Worm (Caenorhabditis elegans) whole organism, L4 larva: ENCODE data around the gene F53F4.11.

ENCODE experiments used
- ceh-62 ChIP-seq: sonication (generic microtip); optimal IDR thresholded peaks from 2 replicates; lab custom pipeline; 2017; ENCODE audit warnings: missing biosample characterization, missing genetic modification characterization
- dmd-6 ChIP-seq: fragments of 200-800 bp; sonication (Bioruptor generic); IDR thresholded peaks from 2 replicates; pipeline ENCODE4 v1.3.6; 2022; ENCODE audit warnings: missing genetic modification reagents, missing genetic modification characterization, missing compliant biosample characterization
- hif-1 ChIP-seq, 2 experiments: sonication (generic microtip); optimal IDR thresholded peaks; 2 replicates each; lab custom pipeline; 2016 to 2017; ENCODE audit warnings: missing compliant biosample characterization in 2 of 2, missing genetic modification characterization in 2 of 2, missing genetic modification reagents in 2 of 2, missing genotype in 2 of 2, mild to moderate bottlenecking in 1 of 2
- lin-39 ChIP-seq: fragments of 150-350 bp; optimal IDR thresholded peaks from 2 replicates; lab custom pipeline; 2014; ENCODE audit warnings: missing biosample characterization, missing genetic modification reagents, missing genetic modification characterization
- lir-3 ChIP-seq: sonication (generic microtip); optimal IDR thresholded peaks from 2 replicates; lab custom pipeline; 2016; ENCODE audit warnings: mild to moderate bottlenecking, missing genetic modification characterization, missing compliant biosample characterization
- zag-1 ChIP-seq: fragments of 150-350 bp; optimal IDR thresholded peaks from 2 replicates; lab custom pipeline; 2014; ENCODE audit warnings: missing biosample characterization, missing genetic modification characterization

- TF ChIP-seq hif-1 (tag; optimal IDR thresholded peaks at IDR 0.05; lab: Kevin White, UChicago) (no peak), zag-1 (no peak), lir-3 (no peak), dmd-6 (GFP tag; lab: Robert Waterston, UW) (peak; percentile 23; the same call in 1 of the 2 replicates), lin-39 (no peak), ceh-62 (tag; lab: Kevin White, UChicago) (no peak)
These were observed 36.5 kb upstream of the F53F4.11 start, which contains the start of gene letm-1 for ce11 chrV:13660660-13661325.
